Worm (Caenorhabditis elegans) whole organism, L4 larva: ENCODE measurements around the gene zipt-15.

Source experiments
- F10B5.3 ChIP-seq: sonication (generic microtip); optimal IDR thresholded peaks from 2 replicates; lab custom pipeline; 2016; ENCODE audit warnings: mild to moderate bottlenecking, missing genetic modification characterization, missing compliant biosample characterization
- T20F7.1 ChIP-seq: fragments of 200-800 bp; sonication (Bioruptor generic); optimal IDR thresholded peaks from 2 replicates; lab custom pipeline; 2018; ENCODE audit warnings: mild to moderate bottlenecking, missing genetic modification characterization, missing compliant biosample characterization
- T26A8.4 ChIP-seq: fragments of 200-800 bp; sonication (Bioruptor generic); IDR thresholded peaks from 2 replicates; pipeline ENCODE4 v1.3.6; 2022; ENCODE audit warnings: missing genetic modification characterization, missing compliant biosample characterization
- Y48G9A.11 ChIP-seq: fragments of 200-800 bp; sonication (Bioruptor generic); IDR thresholded peaks from 2 replicates; pipeline ENCODE4 v1.3.6; 2022; ENCODE audit warnings: missing genetic modification reagents, missing genetic modification characterization, missing compliant biosample characterization
- ZK546.5 ChIP-seq, 2 experiments: sonication (generic microtip); optimal IDR thresholded peaks; 2 replicates each; lab custom pipeline; 2017; ENCODE audit warnings: missing biosample characterization in 2 of 2, missing genetic modification characterization in 2 of 2
- ceh-32 ChIP-seq: sonication (generic microtip); optimal IDR thresholded peaks from 2 replicates; lab custom pipeline; 2016; ENCODE audit warnings: mild to moderate bottlenecking, missing genetic modification characterization, missing compliant biosample characterization; ENCODE audit not compliant: poor library complexity
- ceh-44 ChIP-seq: fragments of 200-800 bp; sonication (Bioruptor generic); IDR thresholded peaks from 2 replicates; pipeline ENCODE4 v1.3.6; 2022; ENCODE audit warnings: missing genetic modification reagents, missing genetic modification characterization, missing compliant biosample characterization
- cey-2 ChIP-seq: sonication (generic microtip); optimal IDR thresholded peaks from 3 replicates; lab custom pipeline; 2017; ENCODE audit warnings: missing genetic modification characterization, mild to moderate bottlenecking, missing compliant biosample characterization, antibody characterized with exemption, borderline replicate concordance; ENCODE audit not compliant: insufficient read depth
- ctbp-1 ChIP-seq: fragments of 200-800 bp; sonication (Bioruptor generic); IDR thresholded peaks from 2 replicates; pipeline ENCODE4 v1.3.6; 2022; ENCODE audit warnings: missing genetic modification reagents, missing genetic modification characterization, missing compliant biosample characterization
- daf-16 ChIP-seq, 3 experiments: sonication (generic microtip); optimal IDR thresholded peaks; 2 replicates each; lab custom pipeline; 2016 to 2017; ENCODE audit warnings: missing genetic modification characterization in 3 of 3, missing genetic modification reagents in 3 of 3, mild to moderate bottlenecking in 2 of 3, missing compliant biosample characterization in 2 of 3, missing biosample characterization in 1 of 3, moderate library complexity in 1 of 3
- daf-8 ChIP-seq: fragments of 200-800 bp; sonication (Bioruptor generic); IDR thresholded peaks from 2 replicates; pipeline ENCODE4 v1.3.6; 2022; ENCODE audit warnings: missing genetic modification characterization, missing compliant biosample characterization
- dmd-9 ChIP-seq: fragments of 200-800 bp; sonication (Bioruptor generic); IDR thresholded peaks from 2 replicates; pipeline ENCODE4 v1.3.6; 2022; ENCODE audit warnings: missing genetic modification reagents, missing genetic modification characterization, missing compliant biosample characterization
- hif-1 ChIP-seq, 2 experiments: sonication (generic microtip); optimal IDR thresholded peaks; 2 replicates each; lab custom pipeline; 2016 to 2017; ENCODE audit warnings: missing compliant biosample characterization in 2 of 2, missing genetic modification characterization in 2 of 2, missing genetic modification reagents in 2 of 2, missing genotype in 2 of 2, mild to moderate bottlenecking in 1 of 2
- jun-1 ChIP-seq: fragments of 150-350 bp; optimal IDR thresholded peaks from 2 replicates; lab custom pipeline; 2014; ENCODE audit warnings: missing biosample characterization, missing genetic modification reagents, missing genetic modification characterization
- lin-13 ChIP-seq: fragments of 150-350 bp; optimal IDR thresholded peaks from 2 replicates; lab custom pipeline; 2014; ENCODE audit warnings: missing biosample characterization, missing genetic modification reagents, missing genetic modification characterization
- lin-15B ChIP-seq: fragments of 150-350 bp; sonication (generic microtip); optimal IDR thresholded peaks from 3 replicates; lab custom pipeline; 2014; ENCODE audit warnings: missing biosample characterization, missing genetic modification characterization
- lin-38 ChIP-seq: fragments of 200-800 bp; sonication (Bioruptor generic); IDR thresholded peaks from 2 replicates; pipeline ENCODE4 v1.3.6; 2022; ENCODE audit warnings: missing genetic modification reagents, missing genetic modification characterization, missing compliant biosample characterization
- lin-39 ChIP-seq: fragments of 150-350 bp; optimal IDR thresholded peaks from 2 replicates; lab custom pipeline; 2014; ENCODE audit warnings: missing biosample characterization, missing genetic modification reagents, missing genetic modification characterization
- lir-3 ChIP-seq: sonication (generic microtip); optimal IDR thresholded peaks from 2 replicates; lab custom pipeline; 2016; ENCODE audit warnings: mild to moderate bottlenecking, missing genetic modification characterization, missing compliant biosample characterization
- lsy-2 ChIP-seq, 2 experiments: fragments of 150-350 bp in 1 of 2; sonication (generic microtip) in 1 of 2; optimal IDR thresholded peaks; 2 replicates each; lab custom pipeline; 2014 to 2017; ENCODE audit warnings: missing biosample characterization in 2 of 2, missing genetic modification characterization in 2 of 2
- madf-5 ChIP-seq, 2 experiments: fragments of 200-800 bp; sonication (Bioruptor generic); IDR thresholded peaks; 2 replicates each; pipeline ENCODE4 v1.3.6; 2022; ENCODE audit warnings: missing compliant biosample characterization in 2 of 2, missing genetic modification characterization in 2 of 2
- mdt-29 ChIP-seq: fragments of 200-800 bp; sonication (Bioruptor generic); IDR thresholded peaks from 2 replicates; pipeline ENCODE4 v1.3.6; 2022; ENCODE audit warnings: missing genetic modification reagents, missing genetic modification characterization, missing compliant biosample characterization
- nhr-10 ChIP-seq: fragments of 150-350 bp; optimal IDR thresholded peaks from 2 replicates; lab custom pipeline; 2014; ENCODE audit warnings: missing biosample characterization, missing genetic modification characterization
- nhr-102 ChIP-seq: sonication (generic microtip); optimal IDR thresholded peaks from 2 replicates; lab custom pipeline; 2016; ENCODE audit warnings: mild to moderate bottlenecking, missing genetic modification characterization, moderate library complexity, missing compliant biosample characterization
- nhr-11 ChIP-seq: fragments of 150-350 bp; optimal IDR thresholded peaks from 2 replicates; lab custom pipeline; 2014; ENCODE audit warnings: missing biosample characterization, missing genetic modification characterization
- nhr-111 ChIP-seq: fragments of 200-800 bp; sonication (Bioruptor generic); optimal IDR thresholded peaks from 2 replicates; lab custom pipeline; 2018; ENCODE audit warnings: mild to moderate bottlenecking, missing genetic modification characterization, missing compliant biosample characterization
- nhr-237 ChIP-seq: sonication (generic microtip); optimal IDR thresholded peaks from 2 replicates; lab custom pipeline; 2017; ENCODE audit warnings: missing biosample characterization, missing genetic modification characterization
- nhr-25 ChIP-seq: sonication (generic microtip); optimal IDR thresholded peaks from 2 replicates; lab custom pipeline; 2017; ENCODE audit warnings: missing genetic modification characterization, mild to moderate bottlenecking, missing compliant biosample characterization, antibody characterized with exemption, moderate library complexity, borderline replicate concordance; ENCODE audit not compliant: insufficient read depth
- nhr-6 ChIP-seq: fragments of 150-350 bp; optimal IDR thresholded peaks from 2 replicates; lab custom pipeline; 2014; ENCODE audit warnings: missing biosample characterization, missing genetic modification characterization
- nhr-77 ChIP-seq: fragments of 150-350 bp; optimal IDR thresholded peaks from 2 replicates; lab custom pipeline; 2014; ENCODE audit warnings: missing biosample characterization, missing genetic modification characterization
- php-3 ChIP-seq: fragments of 200-800 bp; sonication (Bioruptor generic); IDR thresholded peaks from 2 replicates; pipeline ENCODE4 v1.3.6; 2022; ENCODE audit warnings: missing genetic modification reagents, missing genetic modification characterization, missing compliant biosample characterization
- pqm-1 ChIP-seq: sonication (generic microtip); optimal IDR thresholded peaks from 2 replicates; lab custom pipeline; 2017; ENCODE audit warnings: missing biosample characterization, missing genetic modification characterization
- saeg-2 ChIP-seq: fragments of 200-800 bp; sonication (Bioruptor generic); IDR thresholded peaks from 2 replicates; pipeline ENCODE4 v1.3.6; 2022; ENCODE audit warnings: missing genetic modification reagents, missing genetic modification characterization, missing compliant biosample characterization
- sdz-12 ChIP-seq: fragments of 200-800 bp; sonication (Bioruptor generic); optimal IDR thresholded peaks from 2 replicates; lab custom pipeline; 2018; ENCODE audit warnings: mild to moderate bottlenecking, missing genetic modification characterization, missing compliant biosample characterization
- set-16 ChIP-seq: fragments of 200-800 bp; sonication (Bioruptor generic); IDR thresholded peaks from 2 replicates; pipeline ENCODE4 v1.3.6; 2022; ENCODE audit warnings: missing genetic modification reagents, missing genetic modification characterization, missing compliant biosample characterization
- spr-1 ChIP-seq: sonication (generic microtip); optimal IDR thresholded peaks from 2 replicates; lab custom pipeline; 2016; ENCODE audit warnings: mild to moderate bottlenecking, missing genetic modification characterization, missing compliant biosample characterization
- tra-1 ChIP-seq: fragments of 200-800 bp; sonication (Bioruptor generic); IDR thresholded peaks from 2 replicates; pipeline ENCODE4 v1.3.6; 2022; ENCODE audit warnings: missing genetic modification reagents, missing genetic modification characterization, missing compliant biosample characterization
- unc-130 ChIP-seq: sonication (generic microtip); optimal IDR thresholded peaks from 2 replicates; lab custom pipeline; 2016; ENCODE audit warnings: missing genetic modification reagents, missing genetic modification characterization, missing compliant biosample characterization
- unc-62 ChIP-seq, 3 experiments: fragments of 150-350 bp in 1 of 3; sonication (generic microtip); optimal IDR thresholded peaks in 2 of 3; peaks in 1 of 3; 1 replicate in 1 of 3; 2 replicates in 2 of 3; lab custom pipeline; 2014 to 2017; ENCODE audit warnings: missing biosample characterization in 3 of 3, missing genetic modification characterization in 3 of 3, missing genetic modification reagents in 3 of 3, missing genotype in 1 of 3
- zfp-2 ChIP-seq: sonication (generic microtip); optimal IDR thresholded peaks from 2 replicates; lab custom pipeline; 2016; ENCODE audit warnings: mild to moderate bottlenecking, missing genetic modification characterization, missing compliant biosample characterization
- zfp-3 ChIP-seq: fragments of 200-800 bp; sonication (Bioruptor generic); conservative IDR thresholded peaks from 2 replicates; pipeline ENCODE4 v1.3.6; 2022; ENCODE audit warnings: missing genetic modification reagents, missing genetic modification characterization, missing compliant biosample characterization
- ztf-7 ChIP-seq: fragments of 150-350 bp; optimal IDR thresholded peaks from 2 replicates; lab custom pipeline; 2014; ENCODE audit warnings: missing biosample characterization, missing genetic modification characterization

Gene zipt-15

DNA sequence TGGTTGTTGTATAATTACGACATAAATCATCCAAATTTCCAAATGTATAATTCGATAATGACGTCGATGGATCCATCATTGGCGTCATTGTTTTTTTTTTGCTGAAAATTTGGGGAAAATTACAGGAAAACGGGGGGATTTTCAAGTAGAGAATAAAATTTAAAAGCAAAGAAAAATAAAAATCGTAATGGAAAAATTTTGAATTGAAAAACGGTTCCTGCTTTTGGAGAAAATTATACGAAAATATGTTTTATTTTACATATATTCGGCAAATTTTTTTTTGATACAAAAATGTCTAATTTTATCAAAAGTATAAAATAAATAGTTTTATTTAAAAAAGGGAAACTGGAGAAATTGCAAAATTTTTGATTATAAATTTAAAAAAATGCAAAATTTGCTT lies at the start of gene zipt-15:
Gene zipt-15, minus strand, starts transcription at position 101 of the 400 bp plus-strand sequence.
- TF ChIP-seq cey-2 (tag; lab: Kevin White, UChicago) (no peak), nhr-25 (tag; lab: Kevin White, UChicago) (no peak), zfp-2 (tag; lab: Kevin White, UChicago) (no peak), F10B5.3 (no peak), lsy-2 (tag; optimal IDR thresholded peaks at IDR 0.05; lab: Kevin White, UChicago) (no peak), madf-5 (GFP tag; IDR thresholded peaks at IDR 0.05; lab: Robert Waterston, UW) (no peak), mdt-29 (GFP tag; lab: Robert Waterston, UW) (no peak), ctbp-1 (GFP tag; lab: Robert Waterston, UW) (no peak), nhr-237 (tag; lab: Kevin White, UChicago) (no peak), unc-62 (GFP tag; optimal IDR thresholded peaks at IDR 0.05 in 1 of 2; lab: Kevin White, UChicago) (no peak), unc-62 (tag; optimal IDR thresholded peaks at IDR 0.05; lab: Kevin White, UChicago) (no peak), daf-8 (GFP tag; lab: Robert Waterston, UW) (no peak), jun-1 (tag; lab: Kevin White, UChicago) (no peak), ceh-32 (tag; lab: Kevin White, UChicago) (no peak), Y48G9A.11 (GFP tag; lab: Robert Waterston, UW) (no peak), nhr-77 (no peak)

DNA sequence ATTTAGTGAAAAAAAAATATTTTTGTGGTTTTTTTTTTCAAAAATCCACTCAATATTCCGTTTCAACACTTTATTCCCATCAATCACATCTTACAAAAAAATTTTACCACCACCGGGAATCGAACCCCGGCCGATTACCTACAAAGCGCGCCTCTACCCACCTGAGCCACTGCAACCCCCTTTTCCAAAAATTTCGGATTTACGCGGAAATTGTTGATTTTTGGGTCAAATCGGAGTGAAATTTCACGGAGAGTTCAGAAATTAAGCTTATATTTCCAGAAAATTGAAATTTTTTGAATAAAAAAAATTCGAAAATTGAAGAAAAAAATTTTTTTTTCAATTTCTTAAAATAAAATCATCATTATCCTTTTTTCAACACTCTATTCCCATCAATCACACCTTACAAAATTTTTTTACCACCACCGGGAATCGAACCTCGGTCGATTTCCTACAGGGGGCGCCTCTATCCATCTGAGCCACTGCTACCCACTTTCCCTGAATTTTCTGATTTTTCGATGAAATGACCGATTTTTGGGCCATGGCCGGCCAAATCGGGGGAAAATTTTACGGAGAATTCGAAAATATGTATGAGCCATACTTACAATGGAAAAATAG lies 48.5 kb upstream of the zipt-15 start:
- TF ChIP-seq lir-3 (tag; lab: Kevin White, UChicago) (no peak), lin-13 (GFP tag; lab: Kevin White, UChicago) (no peak), lin-38 (peak; percentile 30; the same call in 1 of the 2 replicates)

DNA sequence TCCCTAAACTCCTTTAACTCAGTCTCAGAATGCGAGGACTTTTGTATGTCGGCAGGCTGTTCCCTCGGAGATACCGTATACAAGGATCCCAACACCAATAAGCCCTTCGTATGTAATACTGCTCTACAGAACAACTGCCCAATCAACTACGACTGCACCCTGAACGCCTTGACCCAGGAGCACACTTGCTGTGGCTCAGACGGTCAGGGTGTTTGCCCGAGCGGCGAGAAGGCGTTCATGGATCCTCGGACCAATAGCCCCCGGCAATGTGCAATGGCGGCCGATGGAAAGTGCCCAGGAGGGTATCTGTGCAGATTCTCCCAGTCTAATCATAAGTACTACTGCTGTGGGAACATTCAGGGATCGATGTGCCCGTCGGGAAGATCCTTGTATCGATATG lies 44.0 kb upstream of the zipt-15 start:
- TF ChIP-seq spr-1 (tag; lab: Kevin White, UChicago) (no peak), set-16 (GFP tag; lab: Robert Waterston, UW) (peak; percentile 56; the same call in 1 of the 2 replicates)

DNA sequence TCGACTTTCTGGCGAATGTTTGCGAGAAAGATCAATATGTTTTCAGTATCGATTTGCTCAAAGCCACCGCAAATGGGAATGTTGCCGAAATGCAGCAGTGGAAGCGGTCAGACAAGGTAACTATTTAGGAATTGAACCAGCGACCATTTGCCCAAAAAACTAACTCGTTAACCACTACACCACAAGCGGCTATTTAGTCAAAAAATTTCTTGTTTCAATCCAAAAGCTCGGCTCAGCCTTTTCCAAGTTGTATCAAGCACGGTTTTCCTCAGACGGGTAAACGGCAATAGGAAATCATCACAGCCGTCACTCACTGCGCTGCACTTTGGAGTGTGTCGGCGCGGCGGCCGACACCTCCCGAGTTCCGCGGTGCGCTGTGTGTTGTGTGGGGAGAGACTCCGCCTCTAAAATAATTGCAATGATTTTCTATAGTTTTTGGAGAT lies 42.1 kb upstream of the zipt-15 start:
- peak; percentile 87 for TF ChIP-seq Y48G9A.11 (GFP tag; lab: Robert Waterston, UW)
- peak; percentile 47; the same call in 1 of the 2 replicates for TF ChIP-seq ceh-44 (GFP tag; lab: Robert Waterston, UW)
- no peak for TF ChIP-seq saeg-2 (GFP tag; lab: Robert Waterston, UW)
- TF ChIP-seq T20F7.1, result no peak
- TF ChIP-seq sdz-12 (GFP tag; lab: Kevin White, UChicago), result no peak
- no peak for TF ChIP-seq nhr-111 (GFP tag; lab: Kevin White, UChicago)
- no peak for TF ChIP-seq ZK546.5 (tag; optimal IDR thresholded peaks at IDR 0.05; lab: Kevin White, UChicago)
- TF ChIP-seq php-3 (GFP tag; lab: Robert Waterston, UW), result peak; percentile 49; the same call in 1 of the 2 replicates
- 0 out of 2 replicates have a peak, but pooled peaks have one; percentile 38 for TF ChIP-seq tra-1 (GFP tag; lab: Robert Waterston, UW)
- no peak for TF ChIP-seq nhr-11
- no peak for TF ChIP-seq lin-15B
- peak; percentile 80 for TF ChIP-seq nhr-102 (tag; lab: Kevin White, UChicago)
- no peak for TF ChIP-seq lin-39
- no peak for TF ChIP-seq cey-2 (tag; lab: Kevin White, UChicago)
- no peak for TF ChIP-seq nhr-10 (tag; lab: Kevin White, UChicago)
- TF ChIP-seq pqm-1 (tag; lab: Kevin White, UChicago), result peak; percentile 14
- TF ChIP-seq zfp-3, result 0 out of 2 replicates have a peak, but pooled peaks have one; percentile 36
- peak; percentile 48 for TF ChIP-seq nhr-6
- TF ChIP-seq daf-16 (GFP tag; optimal IDR thresholded peaks at IDR 0.05; lab: Kevin White, UChicago), result peak; percentile 48 to 51
- TF ChIP-seq daf-16 (tag; optimal IDR thresholded peaks at IDR 0.05; lab: Kevin White, UChicago), result peak; percentile 84
- TF ChIP-seq dmd-9 (GFP tag; lab: Robert Waterston, UW), result 0 out of 2 replicates have a peak, but pooled peaks have one; percentile 7
- peak; percentile 89 for TF ChIP-seq T26A8.4
- TF ChIP-seq unc-130 (GFP tag; lab: Kevin White, UChicago), result peak; percentile 95
- no peak for TF ChIP-seq nhr-237 (tag; lab: Kevin White, UChicago)
- peak in 1 of 2 experiments; percentile 42 for TF ChIP-seq hif-1 (tag; optimal IDR thresholded peaks at IDR 0.05; lab: Kevin White, UChicago)
- no peak for TF ChIP-seq ztf-7
